Worm (Caenorhabditis elegans): ENCODE results near the gene lit-1.

- TF ChIP-seq mep-1 (tag; optimal IDR thresholded peaks at IDR 0.05): no peak
- no peak for TF ChIP-seq elt-3 (tag; optimal IDR thresholded peaks at IDR 0.05)
- no peak for TF ChIP-seq zip-8 (tag; optimal IDR thresholded peaks at IDR 0.05)
- no peak for TF ChIP-seq nhr-237 (tag; optimal IDR thresholded peaks at IDR 0.05)
- TF ChIP-seq ztf-11 (tag; optimal IDR thresholded peaks at IDR 0.05): no peak
- TF ChIP-seq drap-1 (GFP tag; optimal IDR thresholded peaks at IDR 0.05): no peak
- TF ChIP-seq nhr-28 (tag; optimal IDR thresholded peaks at IDR 0.05): no peak
- TF ChIP-seq unc-39 (tag; optimal IDR thresholded peaks at IDR 0.05): no peak
- no peak for TF ChIP-seq nhr-2 (tag; optimal IDR thresholded peaks at IDR 0.05)
- TF ChIP-seq elt-1 (tag; optimal IDR thresholded peaks at IDR 0.05; ENCODE audit: borderline replicate concordance, insufficient read depth): no peak
- no peak for TF ChIP-seq unc-62 (GFP tag; optimal IDR thresholded peaks at IDR 0.05)
- no peak for TF ChIP-seq sptf-1 (tag; optimal IDR thresholded peaks at IDR 0.05)
Measured at ce11 chrIII:13678761-13679495, 22.9 kb upstream of the lit-1 start, which contains the start of gene sid-2.

All from whole organism, mixed stage, embryonic.